Worm (Caenorhabditis elegans) whole organism, L3 larva: ENCODE data around the gene rpn-11.

Source experiments
- elt-2 ChIP-seq: sonication (generic microtip); optimal IDR thresholded peaks from 2 replicates; lab custom pipeline; 2016; ENCODE audit warnings: missing genetic modification reagents, mild to moderate bottlenecking, missing genetic modification characterization, missing compliant biosample characterization
- nhr-12 ChIP-seq: fragments of 150-350 bp; optimal IDR thresholded peaks from 2 replicates; lab custom pipeline; 2014; ENCODE audit warnings: missing biosample characterization, missing genetic modification characterization
- nhr-237 ChIP-seq: fragments of 150-350 bp; optimal IDR thresholded peaks from 2 replicates; lab custom pipeline; 2014; ENCODE audit warnings: missing biosample characterization, missing genetic modification characterization
- pha-4 ChIP-seq: fragments of 150-350 bp; optimal IDR thresholded peaks from 2 replicates; lab custom pipeline; 2014; ENCODE audit warnings: missing biosample characterization, missing genetic modification reagents, missing genetic modification characterization
- ztf-11 ChIP-seq: fragments of 150-350 bp; optimal IDR thresholded peaks from 2 replicates; lab custom pipeline; 2014; ENCODE audit warnings: missing biosample characterization, missing genetic modification characterization

DNA sequence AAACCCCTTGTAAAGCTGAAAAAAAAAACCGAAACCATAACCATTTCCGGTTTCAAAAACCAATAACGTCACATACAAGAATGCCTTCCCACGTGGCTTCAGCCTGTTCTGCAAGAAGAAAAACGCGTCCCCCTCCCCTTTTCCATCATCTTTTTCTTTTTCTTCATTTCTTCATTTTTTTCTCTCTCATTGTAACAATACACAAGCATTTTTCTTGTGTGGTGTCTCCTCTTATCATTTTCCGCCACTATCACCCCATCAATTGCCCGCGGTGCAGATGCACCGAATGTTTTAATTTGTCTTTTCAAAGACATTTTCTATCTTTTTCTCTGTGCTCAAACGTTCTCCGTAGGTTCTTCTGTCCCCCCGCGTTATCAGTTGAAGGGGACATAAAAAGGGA, 44.8 kb upstream of the rpn-11 start:
- peak; percentile 99 for TF ChIP-seq elt-2
- peak; percentile 63 for TF ChIP-seq pha-4 (tag; lab: Kevin White, UChicago)
- TF ChIP-seq nhr-237 (tag; lab: Kevin White, UChicago): no peak
- no peak for TF ChIP-seq nhr-12 (tag; lab: Kevin White, UChicago)
- no peak for TF ChIP-seq ztf-11 (tag; lab: Kevin White, UChicago)
